Worm (Caenorhabditis elegans) whole organism, L2 larva: ENCODE measurements around the gene F59B2.8.

Source experiments
- C34F6.9 ChIP-seq: fragments of 150-350 bp; optimal IDR thresholded peaks from 2 replicates; lab custom pipeline; 2014; ENCODE audit warnings: missing biosample characterization, missing genetic modification characterization
- F13H6.1 ChIP-seq: sonication (generic microtip); optimal IDR thresholded peaks from 2 replicates; lab custom pipeline; 2016; ENCODE audit warnings: missing genetic modification characterization, missing compliant biosample characterization
- R02D3.7 ChIP-seq: fragments of 150-350 bp; optimal IDR thresholded peaks from 2 replicates; lab custom pipeline; 2014; ENCODE audit warnings: missing biosample characterization, missing genetic modification characterization
- Y55F3AM.14 ChIP-seq: fragments of 200-800 bp; sonication (Bioruptor generic); optimal IDR thresholded peaks from 2 replicates; lab custom pipeline; 2018; ENCODE audit warnings: mild to moderate bottlenecking, missing genetic modification characterization, missing compliant biosample characterization
- ZK546.5 ChIP-seq: sonication (generic microtip); optimal IDR thresholded peaks from 2 replicates; lab custom pipeline; 2017; ENCODE audit warnings: missing biosample characterization, missing genetic modification characterization
- alr-1 ChIP-seq: fragments of 150-350 bp; optimal IDR thresholded peaks from 2 replicates; lab custom pipeline; 2014; ENCODE audit warnings: missing biosample characterization, missing genetic modification characterization
- aly-2 ChIP-seq: fragments of 150-350 bp; optimal IDR thresholded peaks from 2 replicates; lab custom pipeline; 2014; ENCODE audit warnings: missing biosample characterization, missing genetic modification characterization
- ama-1 ChIP-seq: fragments of 150-350 bp; optimal IDR thresholded peaks from 2 replicates; lab custom pipeline; 2018; ENCODE audit warnings: inconsistent platforms
- blmp-1 ChIP-seq: sonication (generic microtip); optimal IDR thresholded peaks from 2 replicates; lab custom pipeline; 2017; ENCODE audit warnings: missing genetic modification characterization, mild to moderate bottlenecking, missing compliant biosample characterization, antibody characterized with exemption, moderate library complexity; ENCODE audit not compliant: insufficient read depth
- ceh-16 ChIP-seq: fragments of 150-350 bp; optimal IDR thresholded peaks from 2 replicates; lab custom pipeline; 2014; ENCODE audit warnings: missing biosample characterization, missing genetic modification characterization
- ceh-82 ChIP-seq: fragments of 150-350 bp; optimal IDR thresholded peaks from 2 replicates; lab custom pipeline; 2014; ENCODE audit warnings: missing biosample characterization, missing genetic modification characterization
- crh-2 ChIP-seq: sonication (generic microtip); optimal IDR thresholded peaks from 2 replicates; lab custom pipeline; 2017; ENCODE audit warnings: missing biosample characterization, missing genetic modification characterization
- dmd-4 ChIP-seq: sonication (generic microtip); optimal IDR thresholded peaks from 2 replicates; lab custom pipeline; 2017; ENCODE audit warnings: missing biosample characterization, missing genetic modification characterization
- egl-27 ChIP-seq: sonication (generic microtip); optimal IDR thresholded peaks from 3 replicates; lab custom pipeline; 2017; ENCODE audit warnings: missing biosample characterization, missing genetic modification reagents, missing genetic modification characterization
- elt-1 ChIP-seq: fragments of 150-350 bp; optimal IDR thresholded peaks from 2 replicates; lab custom pipeline; 2014; ENCODE audit warnings: missing biosample characterization, missing genetic modification characterization
- elt-3 ChIP-seq: sonication (generic microtip); optimal IDR thresholded peaks from 2 replicates; lab custom pipeline; 2017; ENCODE audit warnings: missing biosample characterization, missing genetic modification characterization
- fos-1 ChIP-seq: fragments of 150-350 bp; optimal IDR thresholded peaks from 2 replicates; lab custom pipeline; 2014; ENCODE audit warnings: missing biosample characterization, missing genetic modification characterization
- gmeb-1 ChIP-seq: fragments of 150-350 bp; optimal IDR thresholded peaks from 2 replicates; lab custom pipeline; 2014; ENCODE audit warnings: missing biosample characterization, missing genetic modification characterization
- lin-11 ChIP-seq: fragments of 150-350 bp; sonication (generic microtip); optimal IDR thresholded peaks from 2 replicates; lab custom pipeline; 2014; ENCODE audit warnings: missing biosample characterization, missing genetic modification characterization, inconsistent platforms, mixed read lengths
- lin-13 ChIP-seq: fragments of 150-350 bp; optimal IDR thresholded peaks from 2 replicates; lab custom pipeline; 2014; ENCODE audit warnings: missing biosample characterization, missing genetic modification reagents, missing genetic modification characterization
- lin-39 ChIP-seq: fragments of 150-350 bp; optimal IDR thresholded peaks from 2 replicates; lab custom pipeline; 2014; ENCODE audit warnings: missing biosample characterization, missing genetic modification reagents, missing genetic modification characterization
- lsy-2 ChIP-seq, 2 experiments: fragments of 150-350 bp in 1 of 2; sonication (generic microtip) in 1 of 2; optimal IDR thresholded peaks; 2 replicates each; lab custom pipeline; 2014 to 2017; ENCODE audit warnings: missing biosample characterization in 2 of 2, missing genetic modification characterization in 2 of 2
- mab-5 ChIP-seq: fragments of 150-350 bp; optimal IDR thresholded peaks from 2 replicates; lab custom pipeline; 2014; ENCODE audit warnings: missing biosample characterization, missing genetic modification characterization
- mbf-1 ChIP-seq: sonication (generic microtip); optimal IDR thresholded peaks from 2 replicates; lab custom pipeline; 2017; ENCODE audit warnings: missing biosample characterization, missing genetic modification characterization
- mdl-1 ChIP-seq, 2 experiments: fragments of 150-350 bp in 1 of 2; sonication (generic microtip) in 1 of 2; optimal IDR thresholded peaks; 2 replicates each; lab custom pipeline; 2017; ENCODE audit warnings: missing biosample characterization in 2 of 2, missing genetic modification characterization in 2 of 2
- nhr-10 ChIP-seq: sonication (generic microtip); optimal IDR thresholded peaks from 2 replicates; lab custom pipeline; 2017; ENCODE audit warnings: missing biosample characterization, missing genetic modification characterization
- nhr-11 ChIP-seq: fragments of 150-350 bp; optimal IDR thresholded peaks from 2 replicates; lab custom pipeline; 2014; ENCODE audit warnings: missing biosample characterization, missing genetic modification characterization
- nhr-12 ChIP-seq: fragments of 150-350 bp; optimal IDR thresholded peaks from 2 replicates; lab custom pipeline; 2014; ENCODE audit warnings: missing biosample characterization, missing genetic modification characterization
- nhr-129 ChIP-seq: fragments of 150-350 bp; optimal IDR thresholded peaks from 2 replicates; lab custom pipeline; 2014; ENCODE audit warnings: missing biosample characterization, missing genetic modification characterization
- nhr-21 ChIP-seq: fragments of 150-350 bp; optimal IDR thresholded peaks from 2 replicates; lab custom pipeline; 2014; ENCODE audit warnings: missing biosample characterization, missing genetic modification characterization
- nhr-23 ChIP-seq: fragments of 150-350 bp; optimal IDR thresholded peaks from 2 replicates; lab custom pipeline; 2014; ENCODE audit warnings: missing biosample characterization, missing genetic modification reagents, missing genetic modification characterization
- nhr-237 ChIP-seq: fragments of 150-350 bp; optimal IDR thresholded peaks from 2 replicates; lab custom pipeline; 2014; ENCODE audit warnings: missing biosample characterization, missing genetic modification characterization
- nhr-25 ChIP-seq: fragments of 150-350 bp; sonication (generic microtip); optimal IDR thresholded peaks from 3 replicates; lab custom pipeline; 2014; ENCODE audit warnings: missing biosample characterization, missing genetic modification characterization
- nhr-6 ChIP-seq: fragments of 150-350 bp; optimal IDR thresholded peaks from 2 replicates; lab custom pipeline; 2014; ENCODE audit warnings: missing biosample characterization, missing genetic modification characterization
- nhr-77 ChIP-seq: fragments of 150-350 bp; optimal IDR thresholded peaks from 2 replicates; lab custom pipeline; 2014; ENCODE audit warnings: missing biosample characterization, missing genetic modification characterization
- peb-1 ChIP-seq: fragments of 150-350 bp; optimal IDR thresholded peaks from 2 replicates; lab custom pipeline; 2014; ENCODE audit warnings: missing biosample characterization, missing genetic modification characterization
- sem-4 ChIP-seq: fragments of 150-350 bp; optimal IDR thresholded peaks from 2 replicates; lab custom pipeline; 2014; ENCODE audit warnings: missing biosample characterization, missing genetic modification reagents, missing genetic modification characterization
- skn-1 ChIP-seq: sonication (generic microtip); optimal IDR thresholded peaks from 2 replicates; lab custom pipeline; 2017; ENCODE audit warnings: missing biosample characterization, missing genetic modification characterization
- sma-3 ChIP-seq: sonication (generic microtip); optimal IDR thresholded peaks from 2 replicates; lab custom pipeline; 2016; ENCODE audit warnings: missing genetic modification reagents, missing genetic modification characterization, missing compliant biosample characterization
- sma-9 ChIP-seq, 2 experiments: fragments of 150-350 bp in 1 of 2; sonication (generic microtip) in 1 of 2; optimal IDR thresholded peaks; 2 replicates each; lab custom pipeline; 2014 to 2016; ENCODE audit warnings: missing genetic modification characterization in 2 of 2, mild to moderate bottlenecking in 1 of 2, missing biosample characterization in 1 of 2, missing compliant biosample characterization in 1 of 2, missing genetic modification reagents in 1 of 2, moderate library complexity in 1 of 2
- snpc-4 ChIP-seq: fragments of 150-350 bp; optimal IDR thresholded peaks from 2 replicates; lab custom pipeline; 2014; ENCODE audit warnings: missing biosample characterization, missing genetic modification characterization
- unc-39 ChIP-seq: fragments of 150-350 bp; optimal IDR thresholded peaks from 2 replicates; lab custom pipeline; 2014; ENCODE audit warnings: missing biosample characterization, missing genetic modification characterization
- unc-55 ChIP-seq: fragments of 150-350 bp; sonication (generic microtip); optimal IDR thresholded peaks from 3 replicates; lab custom pipeline; 2014; ENCODE audit warnings: missing biosample characterization, missing genetic modification reagents, missing genetic modification characterization
- unc-62 ChIP-seq: fragments of 150-350 bp; optimal IDR thresholded peaks from 2 replicates; lab custom pipeline; 2014; ENCODE audit warnings: missing biosample characterization, missing genetic modification reagents, missing genetic modification characterization
- zag-1 ChIP-seq: fragments of 150-350 bp; optimal IDR thresholded peaks from 2 replicates; lab custom pipeline; 2014; ENCODE audit warnings: missing biosample characterization, missing genetic modification characterization
- ztf-1 ChIP-seq: fragments of 200-800 bp; sonication (Bioruptor generic); conservative IDR thresholded peaks from 2 replicates; pipeline ENCODE4 v1.3.6; 2022; ENCODE audit warnings: missing genetic modification characterization, missing compliant biosample characterization
- ztf-11 ChIP-seq: sonication (generic microtip); optimal IDR thresholded peaks from 2 replicates; lab custom pipeline; 2017; ENCODE audit warnings: missing biosample characterization, missing genetic modification characterization
- ztf-4 ChIP-seq: fragments of 150-350 bp; optimal IDR thresholded peaks from 2 replicates; lab custom pipeline; 2014; ENCODE audit warnings: missing biosample characterization, missing genetic modification characterization

Gene F59B2.8

DNA sequence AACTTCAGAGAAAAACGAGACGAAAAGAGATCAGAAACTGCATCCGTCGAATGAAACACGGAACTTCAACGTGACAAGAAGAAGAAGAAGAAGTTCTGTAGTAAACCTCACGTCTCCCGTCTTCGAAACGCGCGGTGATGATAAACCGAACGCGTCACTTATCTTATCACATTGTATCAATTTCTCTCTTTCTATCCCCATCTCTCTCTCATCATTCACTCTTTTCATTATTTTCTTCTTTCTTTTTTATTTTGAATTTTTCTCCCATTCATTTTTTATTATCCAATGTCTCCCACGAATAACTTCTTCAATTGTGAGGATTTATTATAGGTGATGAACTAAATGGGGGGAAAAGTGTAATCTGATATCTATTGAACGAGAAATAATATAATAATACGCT lies 23.1 kb downstream of the F59B2.8 start:
- TF ChIP-seq F13H6.1 (tag; lab: Kevin White, UChicago) (no peak), ztf-1 (GFP tag; lab: Robert Waterston, UW) (no peak), blmp-1 (peak; percentile 78), nhr-10 (tag; lab: Kevin White, UChicago) (no peak), sma-3 (peak; percentile 65), alr-1 (tag; lab: Kevin White, UChicago) (no peak), egl-27 (tag; lab: Kevin White, UChicago) (peak; percentile 36), aly-2 (no peak), C34F6.9 (tag; lab: Kevin White, UChicago) (peak; percentile 38), lin-13 (GFP tag; lab: Kevin White, UChicago) (peak; percentile 21), ama-1 (lab: Kevin White, UChicago) (no peak), gmeb-1 (tag; lab: Kevin White, UChicago) (no peak), mab-5 (tag; lab: Kevin White, UChicago) (no peak), nhr-12 (tag; lab: Kevin White, UChicago) (no peak), R02D3.7 (tag; lab: Kevin White, UChicago) (no peak), elt-1 (tag; lab: Kevin White, UChicago) (no peak), dmd-4 (tag; lab: Kevin White, UChicago) (no peak), ceh-82 (tag; lab: Kevin White, UChicago) (no peak), crh-2 (tag; lab: Kevin White, UChicago) (peak; percentile 64), nhr-77 (no peak), skn-1 (tag; lab: Kevin White, UChicago) (no peak), snpc-4 (tag; lab: Kevin White, UChicago) (no peak), sma-9 (GFP tag; optimal IDR thresholded peaks at IDR 0.05; lab: Kevin White, UChicago) (peak; percentile 60), sma-9 (tag; optimal IDR thresholded peaks at IDR 0.05; lab: Kevin White, UChicago) (no peak), elt-3 (tag; lab: Kevin White, UChicago) (no peak), fos-1 (tag; lab: Kevin White, UChicago) (peak; percentile 64), ztf-11 (tag; lab: Kevin White, UChicago) (no peak), nhr-11 (tag; lab: Kevin White, UChicago) (no peak), nhr-237 (no peak), Y55F3AM.14 (no peak), nhr-21 (tag; lab: Kevin White, UChicago) (peak; percentile 87), nhr-23 (tag; lab: Kevin White, UChicago) (no peak), lin-11 (tag; lab: Kevin White, UChicago) (no peak), zag-1 (tag; lab: Kevin White, UChicago) (no peak), nhr-129 (tag; lab: Kevin White, UChicago) (peak; percentile 28), unc-55 (GFP tag; lab: Kevin White, UChicago) (no peak), mbf-1 (tag; lab: Kevin White, UChicago) (no peak), lsy-2 (tag; optimal IDR thresholded peaks at IDR 0.05; lab: Kevin White, UChicago) (peak in 1 of 2 experiments; percentile 38), lin-39 (tag; lab: Kevin White, UChicago) (no peak), sem-4 (tag; lab: Kevin White, UChicago) (peak; percentile 23), unc-39 (tag; lab: Kevin White, UChicago) (no peak), mdl-1 (tag; optimal IDR thresholded peaks at IDR 0.05; lab: Kevin White, UChicago) (peak in 1 of 2 experiments; percentile 41), ztf-4 (tag; lab: Kevin White, UChicago) (no peak), unc-62 (GFP tag; lab: Kevin White, UChicago) (no peak), peb-1 (tag; lab: Kevin White, UChicago) (no peak), ceh-16 (tag; lab: Kevin White, UChicago) (no peak), nhr-25 (tag; lab: Kevin White, UChicago) (peak; percentile 85), nhr-6 (tag; lab: Kevin White, UChicago) (peak; percentile 42), ZK546.5 (tag; lab: Kevin White, UChicago) (no peak)
